Fruit fly (Drosophila melanogaster) whole organism, prepupa: Measurements from ENCODE around the gene CG14693.

Experiments used
- CG10631 ChIP-seq: fragments of 200-800 bp; sonication (Bioruptor generic); optimal IDR thresholded peaks from 2 replicates; lab custom pipeline; 2016; ENCODE audit warnings: missing biosample characterization, missing genetic modification characterization
- CG11762 ChIP-seq: fragments of 200-800 bp; sonication (Bioruptor generic); optimal IDR thresholded peaks from 3 replicates; lab custom pipeline; 2016; ENCODE audit warnings: missing biosample characterization, missing genetic modification characterization; ENCODE audit not compliant: insufficient read depth
- CG16779 ChIP-seq: fragments of 200-800 bp; sonication (Bioruptor generic); optimal IDR thresholded peaks from 3 replicates; lab custom pipeline; 2017; ENCODE audit warnings: missing biosample characterization, mild to moderate bottlenecking, missing genetic modification characterization
- CG6854 ChIP-seq: fragments of 200-800 bp; sonication (Bioruptor generic); optimal IDR thresholded peaks from 2 replicates; lab custom pipeline; 2017; ENCODE audit warnings: missing biosample characterization, mild to moderate bottlenecking, missing genetic modification characterization
- CG7368 ChIP-seq: fragments of 200-800 bp; sonication (Bioruptor generic); optimal IDR thresholded peaks from 3 replicates; lab custom pipeline; 2016; ENCODE audit warnings: missing biosample characterization, missing genetic modification characterization
- Eip78C ChIP-seq: fragments of 200-800 bp; sonication (Bioruptor generic); peaks from one replicate; lab custom pipeline; 2016; ENCODE audit warnings: missing biosample characterization, missing genetic modification characterization
- Smox ChIP-seq: fragments of 200-800 bp; sonication (Bioruptor generic); optimal IDR thresholded peaks from 3 replicates; lab custom pipeline; 2016; ENCODE audit warnings: missing biosample characterization, missing genetic modification characterization

- TF ChIP-seq Smox (GFP tag; lab: Kevin White, UChicago) (no peak), CG10631 (GFP tag; lab: Kevin White, UChicago) (peak; percentile 28), CG16779 (tag; lab: Kevin White, UChicago) (no peak), CG6854 (GFP tag; lab: Kevin White, UChicago) (no peak), CG7368 (no peak), CG11762 (GFP tag; lab: Kevin White, UChicago) (no peak), Eip78C (peak; percentile 70)
These were observed 27.6 kb upstream of the CG14693 start for dm6 chr3R:10842422-10842821.
